Fruit fly (Drosophila melanogaster): ENCODE results near the gene Hr78.

Hr78 gene

dm6 chr3L:21507354-21507928 lies 10.1 kb upstream of the Hr78 start, which contains the start of the genes Glg1 and M6 (continued):
- TF ChIP-seq Sox14 (GFP tag; optimal IDR thresholded peaks at IDR 0.05) (peak; percentile 64), CG31627 (GFP tag; optimal IDR thresholded peaks at IDR 0.05) (peak; percentile 74), achi (GFP tag; optimal IDR thresholded peaks at IDR 0.05) (peak; percentile 52), CG6808 (GFP tag; optimal IDR thresholded peaks at IDR 0.05) (no peak), CG8119 (GFP tag; IDR thresholded peaks at IDR 0.05) (0 out of 3 replicates have a peak, but pooled peaks have one; percentile 12), Lpt (GFP tag; optimal IDR thresholded peaks at IDR 0.05) (no peak), CG11294 (GFP tag; IDR thresholded peaks at IDR 0.05) (no peak), Eip78C (GFP tag) (peak; percentile 71), cyc (GFP tag; optimal IDR thresholded peaks at IDR 0.05) (peak; percentile 63), CG11762 (GFP tag; optimal IDR thresholded peaks at IDR 0.05; ENCODE audit: insufficient read depth) (no peak), Gug (GFP tag; IDR thresholded peaks at IDR 0.05) (peak; percentile 49; the same call in 1 of the 2 replicates), Sox15 (GFP tag; optimal IDR thresholded peaks at IDR 0.05) (peak; percentile 37), Hr4 (GFP tag; optimal IDR thresholded peaks at IDR 0.05) (peak; percentile 76), Sox102F (GFP tag; optimal IDR thresholded peaks at IDR 0.05) (no peak), fkh (GFP tag; optimal IDR thresholded peaks at IDR 0.05) (peak; percentile 65), ss (GFP tag; optimal IDR thresholded peaks at IDR 0.05) (no peak), CG16779 (tag; optimal IDR thresholded peaks at IDR 0.05) (no peak), topi (GFP tag; optimal IDR thresholded peaks at IDR 0.05) (peak; percentile 73), Blimp-1 (GFP tag; optimal IDR thresholded peaks at IDR 0.05) (no peak), CG3919 (GFP tag; optimal IDR thresholded peaks at IDR 0.05) (no peak), CG6854 (GFP tag; optimal IDR thresholded peaks at IDR 0.05) (no peak), lz (GFP tag; optimal IDR thresholded peaks at IDR 0.05) (peak; percentile 72), Hr39 (GFP tag; optimal IDR thresholded peaks at IDR 0.05) (peak; percentile 66), CG1621 (tag; optimal IDR thresholded peaks at IDR 0.05) (peak; percentile 14), Ets21C (GFP tag; optimal IDR thresholded peaks at IDR 0.05) (peak; percentile 61), Smox (GFP tag; optimal IDR thresholded peaks at IDR 0.05) (peak; percentile 63), CG3032 (tag; optimal IDR thresholded peaks at IDR 0.05) (peak; percentile 67), CG4318 (GFP tag; optimal IDR thresholded peaks at IDR 0.05) (no peak), fd59A (GFP tag; optimal IDR thresholded peaks at IDR 0.05) (no peak), CG10669 (GFP tag; optimal IDR thresholded peaks at IDR 0.05) (no peak), OdsH (GFP tag; optimal IDR thresholded peaks at IDR 0.05) (no peak), CG6792 (GFP tag; optimal IDR thresholded peaks at IDR 0.05) (peak; percentile 55), CG6163 (GFP tag; IDR thresholded peaks at IDR 0.05) (peak; percentile 60; the same call in 1 of the 3 replicates), CG9139 (GFP tag; optimal IDR thresholded peaks at IDR 0.05) (no peak), fd85E (GFP tag; optimal IDR thresholded peaks at IDR 0.05) (no peak), Eip75B (GFP tag; optimal IDR thresholded peaks at IDR 0.05) (peak; percentile 15), Ets96B (tag; optimal IDR thresholded peaks at IDR 0.05) (peak; percentile 51), CG11902 (GFP tag; optimal IDR thresholded peaks at IDR 0.05) (peak; percentile 37)

dm6 chr3L:21501928-21502327 lies 4.6 kb upstream of the Hr78 start:
- TF ChIP-seq lz (GFP tag; optimal IDR thresholded peaks at IDR 0.05) (peak; percentile 2), ss (GFP tag; optimal IDR thresholded peaks at IDR 0.05) (no peak), Hr4 (GFP tag; optimal IDR thresholded peaks at IDR 0.05) (no peak), CG15336 (GFP tag; IDR thresholded peaks at IDR 0.05) (0 out of 2 replicates have a peak, but pooled peaks have one; percentile 12), vri (GFP tag; optimal IDR thresholded peaks at IDR 0.05) (peak; percentile 49), Hr39 (GFP tag; optimal IDR thresholded peaks at IDR 0.05) (peak; percentile 8), CG3919 (GFP tag; optimal IDR thresholded peaks at IDR 0.05) (no peak)

All from whole organism, prepupa.